Fruit fly (Drosophila melanogaster): ENCODE data around the gene Pka-C2.

DNA sequence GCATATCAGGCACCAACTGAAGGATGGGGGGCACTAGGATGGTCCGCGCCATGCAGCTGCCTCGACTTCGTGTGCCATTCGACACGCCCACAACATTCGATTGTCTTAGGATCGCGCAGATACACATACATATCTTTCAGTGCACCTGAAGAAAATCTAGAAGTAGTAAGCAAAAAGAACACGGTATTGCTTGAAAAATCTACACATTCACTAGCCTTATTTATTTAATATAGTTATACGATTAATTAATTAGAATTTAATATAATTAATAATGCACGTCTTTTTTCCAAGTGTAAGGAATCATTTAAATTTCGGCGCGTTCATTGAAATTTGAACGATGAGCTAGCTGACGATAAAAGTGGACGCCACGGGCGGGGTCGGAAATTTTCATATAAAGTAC lies 37.6 kb upstream of the Pka-C2 start:
- no peak for TF ChIP-seq usp (GFP tag; optimal IDR thresholded peaks at IDR 0.05)
- TF ChIP-seq psq (optimal IDR thresholded peaks at IDR 0.05) = no peak
- TF ChIP-seq Dll (optimal IDR thresholded peaks at IDR 0.05) = no peak
- no peak for TF ChIP-seq EcR (GFP tag; optimal IDR thresholded peaks at IDR 0.05)

Measured in whole organism.